Fruit fly (Drosophila melanogaster) whole organism, prepupa: ENCODE results near the gene OXA1L.
A peak's percentile ranks its signal among the peaks of the same experiment; 100 is the strongest.

Source experiments
- CG10631 ChIP-seq: fragments of 200-800 bp; sonication (Bioruptor generic); optimal IDR thresholded peaks from 2 replicates; lab custom pipeline; 2016; ENCODE audit warnings: missing biosample characterization, missing genetic modification characterization
- CG11762 ChIP-seq: fragments of 200-800 bp; sonication (Bioruptor generic); optimal IDR thresholded peaks from 3 replicates; lab custom pipeline; 2016; ENCODE audit warnings: missing biosample characterization, missing genetic modification characterization; ENCODE audit not compliant: insufficient read depth
- CG32006 ChIP-seq: fragments of 200-800 bp; sonication (Bioruptor generic); optimal IDR thresholded peaks from 3 replicates; lab custom pipeline; 2017; ENCODE audit warnings: missing biosample characterization, mild to moderate bottlenecking, missing genetic modification characterization
- CG34406 ChIP-seq: fragments of 200-800 bp; sonication (Bioruptor generic); optimal IDR thresholded peaks from 3 replicates; lab custom pipeline; 2016; ENCODE audit warnings: missing biosample characterization, missing genetic modification characterization
- CG9139 ChIP-seq: fragments of 200-800 bp; sonication (Bioruptor generic); optimal IDR thresholded peaks from 3 replicates; lab custom pipeline; 2017; ENCODE audit warnings: missing biosample characterization, mild to moderate bottlenecking, missing genetic modification characterization
- Gug ChIP-seq: fragments of 200-800 bp; sonication (Bioruptor generic); IDR thresholded peaks from 2 replicates; pipeline ENCODE4 v1.3.6; 2022; ENCODE audit warnings: missing biosample characterization, missing genetic modification characterization
- Lpt ChIP-seq: fragments of 200-800 bp; sonication (Bioruptor generic); optimal IDR thresholded peaks from 3 replicates; lab custom pipeline; 2016; ENCODE audit warnings: missing biosample characterization, missing genetic modification characterization
- svp ChIP-seq: fragments of 200-800 bp; sonication (Bioruptor generic); peaks from one replicate; lab custom pipeline; 2016; ENCODE audit warnings: missing biosample characterization, missing genetic modification characterization

- TF ChIP-seq CG9139 (GFP tag; lab: Kevin White, UChicago) (no peak), Lpt (GFP tag; lab: Kevin White, UChicago) (peak; percentile 49), CG11762 (GFP tag; lab: Kevin White, UChicago) (no peak), CG32006 (no peak), CG10631 (no peak), Gug (peak; percentile 51; the same call in 1 of the 2 replicates), svp (no peak), CG34406 (GFP tag; lab: Kevin White, UChicago) (no peak)
These were observed 32.2 kb downstream of the OXA1L start for dm6 chr3L:10854026-10854425.
